Worm (Caenorhabditis elegans) whole organism, L2 larva: ENCODE measurements around the gene F54F2.7.

Source experiments
- C34F6.9 ChIP-seq: fragments of 150-350 bp; optimal IDR thresholded peaks from 2 replicates; lab custom pipeline; 2014; ENCODE audit warnings: missing biosample characterization, missing genetic modification characterization
- F13H6.1 ChIP-seq: sonication (generic microtip); optimal IDR thresholded peaks from 2 replicates; lab custom pipeline; 2016; ENCODE audit warnings: missing genetic modification characterization, missing compliant biosample characterization
- R02D3.7 ChIP-seq: fragments of 150-350 bp; optimal IDR thresholded peaks from 2 replicates; lab custom pipeline; 2014; ENCODE audit warnings: missing biosample characterization, missing genetic modification characterization
- Y55F3AM.14 ChIP-seq: fragments of 200-800 bp; sonication (Bioruptor generic); optimal IDR thresholded peaks from 2 replicates; lab custom pipeline; 2018; ENCODE audit warnings: mild to moderate bottlenecking, missing genetic modification characterization, missing compliant biosample characterization
- ZK546.5 ChIP-seq: sonication (generic microtip); optimal IDR thresholded peaks from 2 replicates; lab custom pipeline; 2017; ENCODE audit warnings: missing biosample characterization, missing genetic modification characterization
- alr-1 ChIP-seq: fragments of 150-350 bp; optimal IDR thresholded peaks from 2 replicates; lab custom pipeline; 2014; ENCODE audit warnings: missing biosample characterization, missing genetic modification characterization
- aly-2 ChIP-seq: fragments of 150-350 bp; optimal IDR thresholded peaks from 2 replicates; lab custom pipeline; 2014; ENCODE audit warnings: missing biosample characterization, missing genetic modification characterization
- ama-1 ChIP-seq: fragments of 150-350 bp; optimal IDR thresholded peaks from 2 replicates; lab custom pipeline; 2018; ENCODE audit warnings: inconsistent platforms
- blmp-1 ChIP-seq: sonication (generic microtip); optimal IDR thresholded peaks from 2 replicates; lab custom pipeline; 2017; ENCODE audit warnings: missing genetic modification characterization, mild to moderate bottlenecking, missing compliant biosample characterization, antibody characterized with exemption, moderate library complexity; ENCODE audit not compliant: insufficient read depth
- ceh-16 ChIP-seq: fragments of 150-350 bp; optimal IDR thresholded peaks from 2 replicates; lab custom pipeline; 2014; ENCODE audit warnings: missing biosample characterization, missing genetic modification characterization
- ceh-82 ChIP-seq: fragments of 150-350 bp; optimal IDR thresholded peaks from 2 replicates; lab custom pipeline; 2014; ENCODE audit warnings: missing biosample characterization, missing genetic modification characterization
- crh-2 ChIP-seq: sonication (generic microtip); optimal IDR thresholded peaks from 2 replicates; lab custom pipeline; 2017; ENCODE audit warnings: missing biosample characterization, missing genetic modification characterization
- dmd-4 ChIP-seq: sonication (generic microtip); optimal IDR thresholded peaks from 2 replicates; lab custom pipeline; 2017; ENCODE audit warnings: missing biosample characterization, missing genetic modification characterization
- egl-27 ChIP-seq: sonication (generic microtip); optimal IDR thresholded peaks from 3 replicates; lab custom pipeline; 2017; ENCODE audit warnings: missing biosample characterization, missing genetic modification reagents, missing genetic modification characterization
- elt-1 ChIP-seq: fragments of 150-350 bp; optimal IDR thresholded peaks from 2 replicates; lab custom pipeline; 2014; ENCODE audit warnings: missing biosample characterization, missing genetic modification characterization
- elt-3 ChIP-seq: sonication (generic microtip); optimal IDR thresholded peaks from 2 replicates; lab custom pipeline; 2017; ENCODE audit warnings: missing biosample characterization, missing genetic modification characterization
- fos-1 ChIP-seq: fragments of 150-350 bp; optimal IDR thresholded peaks from 2 replicates; lab custom pipeline; 2014; ENCODE audit warnings: missing biosample characterization, missing genetic modification characterization
- gmeb-1 ChIP-seq: fragments of 150-350 bp; optimal IDR thresholded peaks from 2 replicates; lab custom pipeline; 2014; ENCODE audit warnings: missing biosample characterization, missing genetic modification characterization
- lin-11 ChIP-seq: fragments of 150-350 bp; sonication (generic microtip); optimal IDR thresholded peaks from 2 replicates; lab custom pipeline; 2014; ENCODE audit warnings: missing biosample characterization, missing genetic modification characterization, inconsistent platforms, mixed read lengths
- lin-13 ChIP-seq: fragments of 150-350 bp; optimal IDR thresholded peaks from 2 replicates; lab custom pipeline; 2014; ENCODE audit warnings: missing biosample characterization, missing genetic modification reagents, missing genetic modification characterization
- lin-39 ChIP-seq: fragments of 150-350 bp; optimal IDR thresholded peaks from 2 replicates; lab custom pipeline; 2014; ENCODE audit warnings: missing biosample characterization, missing genetic modification reagents, missing genetic modification characterization
- lsy-2 ChIP-seq, 2 experiments: fragments of 150-350 bp in 1 of 2; sonication (generic microtip) in 1 of 2; optimal IDR thresholded peaks; 2 replicates each; lab custom pipeline; 2014 to 2017; ENCODE audit warnings: missing biosample characterization in 2 of 2, missing genetic modification characterization in 2 of 2
- mab-5 ChIP-seq: fragments of 150-350 bp; optimal IDR thresholded peaks from 2 replicates; lab custom pipeline; 2014; ENCODE audit warnings: missing biosample characterization, missing genetic modification characterization
- mbf-1 ChIP-seq: sonication (generic microtip); optimal IDR thresholded peaks from 2 replicates; lab custom pipeline; 2017; ENCODE audit warnings: missing biosample characterization, missing genetic modification characterization
- mdl-1 ChIP-seq, 2 experiments: fragments of 150-350 bp in 1 of 2; sonication (generic microtip) in 1 of 2; optimal IDR thresholded peaks; 2 replicates each; lab custom pipeline; 2017; ENCODE audit warnings: missing biosample characterization in 2 of 2, missing genetic modification characterization in 2 of 2
- nhr-10 ChIP-seq: sonication (generic microtip); optimal IDR thresholded peaks from 2 replicates; lab custom pipeline; 2017; ENCODE audit warnings: missing biosample characterization, missing genetic modification characterization
- nhr-11 ChIP-seq: fragments of 150-350 bp; optimal IDR thresholded peaks from 2 replicates; lab custom pipeline; 2014; ENCODE audit warnings: missing biosample characterization, missing genetic modification characterization
- nhr-12 ChIP-seq: fragments of 150-350 bp; optimal IDR thresholded peaks from 2 replicates; lab custom pipeline; 2014; ENCODE audit warnings: missing biosample characterization, missing genetic modification characterization
- nhr-129 ChIP-seq: fragments of 150-350 bp; optimal IDR thresholded peaks from 2 replicates; lab custom pipeline; 2014; ENCODE audit warnings: missing biosample characterization, missing genetic modification characterization
- nhr-21 ChIP-seq: fragments of 150-350 bp; optimal IDR thresholded peaks from 2 replicates; lab custom pipeline; 2014; ENCODE audit warnings: missing biosample characterization, missing genetic modification characterization
- nhr-23 ChIP-seq: fragments of 150-350 bp; optimal IDR thresholded peaks from 2 replicates; lab custom pipeline; 2014; ENCODE audit warnings: missing biosample characterization, missing genetic modification reagents, missing genetic modification characterization
- nhr-237 ChIP-seq: fragments of 150-350 bp; optimal IDR thresholded peaks from 2 replicates; lab custom pipeline; 2014; ENCODE audit warnings: missing biosample characterization, missing genetic modification characterization
- nhr-25 ChIP-seq: fragments of 150-350 bp; sonication (generic microtip); optimal IDR thresholded peaks from 3 replicates; lab custom pipeline; 2014; ENCODE audit warnings: missing biosample characterization, missing genetic modification characterization
- nhr-6 ChIP-seq: fragments of 150-350 bp; optimal IDR thresholded peaks from 2 replicates; lab custom pipeline; 2014; ENCODE audit warnings: missing biosample characterization, missing genetic modification characterization
- nhr-77 ChIP-seq: fragments of 150-350 bp; optimal IDR thresholded peaks from 2 replicates; lab custom pipeline; 2014; ENCODE audit warnings: missing biosample characterization, missing genetic modification characterization
- peb-1 ChIP-seq: fragments of 150-350 bp; optimal IDR thresholded peaks from 2 replicates; lab custom pipeline; 2014; ENCODE audit warnings: missing biosample characterization, missing genetic modification characterization
- sem-4 ChIP-seq: fragments of 150-350 bp; optimal IDR thresholded peaks from 2 replicates; lab custom pipeline; 2014; ENCODE audit warnings: missing biosample characterization, missing genetic modification reagents, missing genetic modification characterization
- skn-1 ChIP-seq: sonication (generic microtip); optimal IDR thresholded peaks from 2 replicates; lab custom pipeline; 2017; ENCODE audit warnings: missing biosample characterization, missing genetic modification characterization
- sma-3 ChIP-seq: sonication (generic microtip); optimal IDR thresholded peaks from 2 replicates; lab custom pipeline; 2016; ENCODE audit warnings: missing genetic modification reagents, missing genetic modification characterization, missing compliant biosample characterization
- sma-9 ChIP-seq, 2 experiments: fragments of 150-350 bp in 1 of 2; sonication (generic microtip) in 1 of 2; optimal IDR thresholded peaks; 2 replicates each; lab custom pipeline; 2014 to 2016; ENCODE audit warnings: missing genetic modification characterization in 2 of 2, mild to moderate bottlenecking in 1 of 2, missing biosample characterization in 1 of 2, missing compliant biosample characterization in 1 of 2, missing genetic modification reagents in 1 of 2, moderate library complexity in 1 of 2
- snpc-4 ChIP-seq: fragments of 150-350 bp; optimal IDR thresholded peaks from 2 replicates; lab custom pipeline; 2014; ENCODE audit warnings: missing biosample characterization, missing genetic modification characterization
- unc-39 ChIP-seq: fragments of 150-350 bp; optimal IDR thresholded peaks from 2 replicates; lab custom pipeline; 2014; ENCODE audit warnings: missing biosample characterization, missing genetic modification characterization
- unc-55 ChIP-seq: fragments of 150-350 bp; sonication (generic microtip); optimal IDR thresholded peaks from 3 replicates; lab custom pipeline; 2014; ENCODE audit warnings: missing biosample characterization, missing genetic modification reagents, missing genetic modification characterization
- unc-62 ChIP-seq: fragments of 150-350 bp; optimal IDR thresholded peaks from 2 replicates; lab custom pipeline; 2014; ENCODE audit warnings: missing biosample characterization, missing genetic modification reagents, missing genetic modification characterization
- zag-1 ChIP-seq: fragments of 150-350 bp; optimal IDR thresholded peaks from 2 replicates; lab custom pipeline; 2014; ENCODE audit warnings: missing biosample characterization, missing genetic modification characterization
- ztf-1 ChIP-seq: fragments of 200-800 bp; sonication (Bioruptor generic); conservative IDR thresholded peaks from 2 replicates; pipeline ENCODE4 v1.3.6; 2022; ENCODE audit warnings: missing genetic modification characterization, missing compliant biosample characterization
- ztf-11 ChIP-seq: sonication (generic microtip); optimal IDR thresholded peaks from 2 replicates; lab custom pipeline; 2017; ENCODE audit warnings: missing biosample characterization, missing genetic modification characterization
- ztf-4 ChIP-seq: fragments of 150-350 bp; optimal IDR thresholded peaks from 2 replicates; lab custom pipeline; 2014; ENCODE audit warnings: missing biosample characterization, missing genetic modification characterization

F54F2.7 gene

ce11 chrIII:8794793-8795192 lies 12.4 kb downstream of the F54F2.7 start:
- peak; percentile 70 for TF ChIP-seq gmeb-1 (tag; lab: Kevin White, UChicago)
- peak; percentile 67 to 70 for TF ChIP-seq mdl-1 (tag; optimal IDR thresholded peaks at IDR 0.05; lab: Kevin White, UChicago)
- no peak for TF ChIP-seq unc-55 (GFP tag; lab: Kevin White, UChicago)
- peak; percentile 93 for TF ChIP-seq F13H6.1 (tag; lab: Kevin White, UChicago)
- TF ChIP-seq nhr-25 (tag; lab: Kevin White, UChicago) = peak; percentile 79
- no peak for TF ChIP-seq C34F6.9 (tag; lab: Kevin White, UChicago)
- TF ChIP-seq dmd-4 = no peak
- TF ChIP-seq nhr-77 (tag; lab: Kevin White, UChicago) = no peak
- TF ChIP-seq ceh-82 (tag; lab: Kevin White, UChicago) = no peak
- TF ChIP-seq crh-2 (tag; lab: Kevin White, UChicago) = peak; percentile 35
- TF ChIP-seq sem-4 (tag; lab: Kevin White, UChicago) = peak; percentile 86
- no peak for TF ChIP-seq elt-3 (tag; lab: Kevin White, UChicago)
- TF ChIP-seq egl-27 = peak; percentile 74
- no peak for TF ChIP-seq nhr-6
- TF ChIP-seq ama-1 (lab: Kevin White, UChicago) = no peak
- TF ChIP-seq sma-9 (GFP tag; optimal IDR thresholded peaks at IDR 0.05; lab: Kevin White, UChicago) = peak; percentile 91
- TF ChIP-seq sma-9 (tag; optimal IDR thresholded peaks at IDR 0.05; lab: Kevin White, UChicago) = no peak
- peak; percentile 6 for TF ChIP-seq Y55F3AM.14
- TF ChIP-seq aly-2 (tag; lab: Kevin White, UChicago) = no peak
- peak; percentile 64 for TF ChIP-seq lin-13
- TF ChIP-seq ZK546.5 (tag; lab: Kevin White, UChicago) = no peak
- TF ChIP-seq nhr-237 = no peak
- no peak for TF ChIP-seq mbf-1
- no peak for TF ChIP-seq nhr-12 (tag; lab: Kevin White, UChicago)
- no peak for TF ChIP-seq snpc-4 (tag; lab: Kevin White, UChicago)
- TF ChIP-seq nhr-23 (tag; lab: Kevin White, UChicago) = no peak
- TF ChIP-seq zag-1 (tag; lab: Kevin White, UChicago) = no peak
- TF ChIP-seq elt-1 (tag; lab: Kevin White, UChicago) = no peak
- peak; percentile 13 to 77 for TF ChIP-seq lsy-2 (tag; optimal IDR thresholded peaks at IDR 0.05; lab: Kevin White, UChicago)
- no peak for TF ChIP-seq nhr-11 (tag; lab: Kevin White, UChicago)
- TF ChIP-seq fos-1 (tag; lab: Kevin White, UChicago) = peak; percentile 80
- no peak for TF ChIP-seq skn-1 (tag; lab: Kevin White, UChicago)
- no peak for TF ChIP-seq lin-39
- TF ChIP-seq nhr-10 (tag; lab: Kevin White, UChicago) = no peak
- TF ChIP-seq R02D3.7 = no peak
- TF ChIP-seq nhr-129 = peak; percentile 85
- peak; percentile 37 for TF ChIP-seq lin-11 (tag; lab: Kevin White, UChicago)
- TF ChIP-seq ztf-4 (tag; lab: Kevin White, UChicago) = peak; percentile 11
- TF ChIP-seq peb-1 (tag; lab: Kevin White, UChicago) = peak; percentile 45
- TF ChIP-seq alr-1 = no peak
- TF ChIP-seq ztf-11 = no peak
- TF ChIP-seq mab-5 (tag; lab: Kevin White, UChicago) = no peak
- TF ChIP-seq blmp-1 (tag; lab: Kevin White, UChicago) = peak; percentile 92
- no peak for TF ChIP-seq unc-39 (tag; lab: Kevin White, UChicago)
- peak; percentile 45 for TF ChIP-seq nhr-21 (tag; lab: Kevin White, UChicago)
- TF ChIP-seq ceh-16 (tag; lab: Kevin White, UChicago) = peak; percentile 91
- TF ChIP-seq sma-3 (GFP tag; lab: Kevin White, UChicago) = peak; percentile 77
- TF ChIP-seq ztf-1 = no peak
- TF ChIP-seq unc-62 (GFP tag; lab: Kevin White, UChicago) = no peak
